Fruit fly (Drosophila melanogaster) whole organism, wandering third instar larva: ENCODE results near the gene CG10730.
A peak's percentile ranks its signal among the peaks of the same experiment; 100 is the strongest.

Source experiments
- Abd-B ChIP-seq: fragments of >200 bp; optimal IDR thresholded peaks from 2 replicates; lab custom pipeline; 2017; ENCODE audit warnings: missing biosample characterization, missing genetic modification characterization
- CG32264 ChIP-seq: fragments of 200-800 bp; sonication (Bioruptor generic); optimal IDR thresholded peaks from 2 replicates; lab custom pipeline; 2016; ENCODE audit warnings: missing biosample characterization, missing genetic modification characterization
- CG9705 ChIP-seq: fragments of 200-800 bp; sonication (Bioruptor generic); optimal IDR thresholded peaks from 2 replicates; lab custom pipeline; 2018; ENCODE audit warnings: missing biosample characterization, mild to moderate bottlenecking, missing genetic modification characterization
- CrebA ChIP-seq: fragments of 200-800 bp; sonication (Bioruptor generic); optimal IDR thresholded peaks from 2 replicates; lab custom pipeline; 2016; ENCODE audit warnings: missing biosample characterization, mild to moderate bottlenecking, missing genetic modification characterization, borderline replicate concordance
- Dfd ChIP-seq: fragments of >200 bp; optimal IDR thresholded peaks from 2 replicates; lab custom pipeline; 2017; ENCODE audit warnings: missing biosample characterization, missing genetic modification characterization
- Dif ChIP-seq: fragments of 200-275, 200-300 bp; sonication (Bioruptor generic); optimal IDR thresholded peaks from 2 replicates; lab custom pipeline; 2018; ENCODE audit warnings: missing biosample characterization, missing genetic modification characterization; ENCODE audit not compliant: partially characterized antibody
- GATAd ChIP-seq: sonication (Bioruptor generic); optimal IDR thresholded peaks from 2 replicates; lab custom pipeline; 2016; ENCODE audit warnings: missing biosample characterization, missing genetic modification characterization
- HLH106 ChIP-seq: fragments of 200-800 bp; optimal IDR thresholded peaks from 3 replicates; lab custom pipeline; 2019; ENCODE audit warnings: missing biosample characterization, mild to moderate bottlenecking, missing genetic modification characterization, moderate library complexity
- Hnf4 ChIP-seq: fragments of 200-800 bp; sonication (Bioruptor generic); optimal IDR thresholded peaks from 2 replicates; lab custom pipeline; 2016; ENCODE audit warnings: missing biosample characterization, mild to moderate bottlenecking, missing genetic modification characterization
- Hr83 ChIP-seq: fragments of 200-300 bp; sonication (Bioruptor generic); optimal IDR thresholded peaks from 2 replicates; lab custom pipeline; 2016; ENCODE audit warnings: missing biosample characterization, mild to moderate bottlenecking, missing genetic modification characterization, moderate library complexity; ENCODE audit not compliant: poor library complexity, severe bottlenecking
- Jra ChIP-seq: sonication (Bioruptor generic); optimal IDR thresholded peaks from 2 replicates; lab custom pipeline; 2016; ENCODE audit warnings: missing biosample characterization, missing genetic modification characterization
- Mio ChIP-seq: sonication (Bioruptor generic); optimal IDR thresholded peaks from 2 replicates; lab custom pipeline; 2016; ENCODE audit warnings: missing biosample characterization, missing genetic modification characterization
- Myc ChIP-seq: fragments of >200 bp; optimal IDR thresholded peaks from 2 replicates; lab custom pipeline; 2017
- Rel ChIP-seq, 2 experiments: fragments of 200-800 bp; sonication (Bioruptor generic) in 1 of 2; optimal IDR thresholded peaks; 2 replicates in 1 of 2; 3 replicates in 1 of 2; lab custom pipeline; 2016 to 2019; ENCODE audit warnings: mild to moderate bottlenecking in 2 of 2, missing biosample characterization in 2 of 2, missing genetic modification characterization in 2 of 2, moderate library complexity in 1 of 2
- Sp1 ChIP-seq: fragments of 200-800 bp; sonication (Bioruptor generic); optimal IDR thresholded peaks from 3 replicates; lab custom pipeline; 2019; ENCODE audit warnings: missing biosample characterization, mild to moderate bottlenecking, missing genetic modification characterization, moderate library complexity
- Vsx2 ChIP-seq: fragments of 200-300, 225-300 bp; sonication (Bioruptor generic); optimal IDR thresholded peaks from 2 replicates; lab custom pipeline; 2018; ENCODE audit warnings: missing biosample characterization, missing genetic modification characterization; ENCODE audit not compliant: partially characterized antibody
- br ChIP-seq: fragments of 200-800 bp; sonication (Bioruptor generic); optimal IDR thresholded peaks from 2 replicates; lab custom pipeline; 2016; ENCODE audit warnings: missing biosample characterization, missing genetic modification characterization
- dl ChIP-seq, 2 experiments: fragments of 175-275, 200-275 bp in 1 of 2; fragments of 200-275 bp in 1 of 2; sonication (Bioruptor generic); optimal IDR thresholded peaks; lab custom pipeline; 2018; ENCODE audit warnings: mild to moderate bottlenecking in 2 of 2, missing biosample characterization in 2 of 2, missing genetic modification characterization in 2 of 2, moderate library complexity in 2 of 2; ENCODE audit not compliant: partially characterized antibody in 2 of 2, insufficient read depth in 1 of 2
- ey ChIP-seq: fragments of 200-800 bp; sonication (Bioruptor generic); optimal IDR thresholded peaks from 2 replicates; lab custom pipeline; 2016; ENCODE audit warnings: missing biosample characterization, missing genetic modification characterization
- foxo ChIP-seq, 2 experiments: fragments of 200-800 bp; sonication (Bioruptor generic); optimal IDR thresholded peaks; 2 replicates in 1 of 2; 3 replicates in 1 of 2; lab custom pipeline; 2016 to 2017; ENCODE audit warnings: missing biosample characterization in 2 of 2, missing genetic modification characterization in 2 of 2
- fru ChIP-seq: fragments of 200-800 bp; sonication (Bioruptor generic); optimal IDR thresholded peaks from 3 replicates; lab custom pipeline; 2016; ENCODE audit warnings: missing biosample characterization, mild to moderate bottlenecking, missing genetic modification characterization
- jim ChIP-seq: fragments of 175-275, 200-325 bp; sonication (Bioruptor generic); optimal IDR thresholded peaks from 2 replicates; lab custom pipeline; 2016; ENCODE audit warnings: missing biosample characterization, mild to moderate bottlenecking, missing genetic modification characterization
- pan ChIP-seq: fragments of >200 bp; optimal IDR thresholded peaks from 2 replicates; lab custom pipeline; 2017
- rgr ChIP-seq: fragments of 200-800 bp; sonication (Bioruptor generic); optimal IDR thresholded peaks from 3 replicates; lab custom pipeline; 2016; ENCODE audit warnings: missing biosample characterization, mild to moderate bottlenecking, missing genetic modification characterization
- sage ChIP-seq: fragments of 200-800 bp; sonication (Bioruptor generic); optimal IDR thresholded peaks from 2 replicates; lab custom pipeline; 2016; ENCODE audit warnings: missing biosample characterization, mild to moderate bottlenecking, missing genetic modification characterization
- sv ChIP-seq: fragments of 200-800 bp; sonication (Bioruptor generic); optimal IDR thresholded peaks from 3 replicates; lab custom pipeline; 2016; ENCODE audit warnings: missing biosample characterization, missing genetic modification characterization
- tai ChIP-seq: sonication (Bioruptor generic); optimal IDR thresholded peaks from 2 replicates; lab custom pipeline; 2016; ENCODE audit warnings: missing biosample characterization, missing genetic modification characterization
- usp ChIP-seq: fragments of >200 bp; optimal IDR thresholded peaks from 2 replicates; lab custom pipeline; 2017; ENCODE audit warnings: missing biosample characterization, missing genetic modification characterization

CG10730 gene

dm6 chr2L:20117752-20118151 is 45.8 kb upstream of the CG10730 start:
- TF ChIP-seq Jra (GFP tag; lab: Kevin White, UChicago) = no peak
- no peak for TF ChIP-seq Sp1
- no peak for TF ChIP-seq rgr (GFP tag; lab: Kevin White, UChicago)
- no peak for TF ChIP-seq HLH106
- no peak for TF ChIP-seq Vsx2 (GFP tag; lab: Kevin White, UChicago)
- no peak for TF ChIP-seq pan (lab: Kevin White, UChicago)
- TF ChIP-seq foxo (GFP tag; optimal IDR thresholded peaks at IDR 0.05; lab: Kevin White, UChicago) = no peak
- no peak for TF ChIP-seq Abd-B (GFP tag; lab: Kevin White, UChicago)
- TF ChIP-seq CG32264 (GFP tag; lab: Kevin White, UChicago) = no peak
- TF ChIP-seq fru = no peak
- TF ChIP-seq Rel (GFP tag; optimal IDR thresholded peaks at IDR 0.05; lab: Kevin White, UChicago) = no peak
- TF ChIP-seq Rel (tag; optimal IDR thresholded peaks at IDR 0.05; lab: Kevin White, UChicago) = no peak
- TF ChIP-seq, all 38 proteins: peak for 0

DNA sequence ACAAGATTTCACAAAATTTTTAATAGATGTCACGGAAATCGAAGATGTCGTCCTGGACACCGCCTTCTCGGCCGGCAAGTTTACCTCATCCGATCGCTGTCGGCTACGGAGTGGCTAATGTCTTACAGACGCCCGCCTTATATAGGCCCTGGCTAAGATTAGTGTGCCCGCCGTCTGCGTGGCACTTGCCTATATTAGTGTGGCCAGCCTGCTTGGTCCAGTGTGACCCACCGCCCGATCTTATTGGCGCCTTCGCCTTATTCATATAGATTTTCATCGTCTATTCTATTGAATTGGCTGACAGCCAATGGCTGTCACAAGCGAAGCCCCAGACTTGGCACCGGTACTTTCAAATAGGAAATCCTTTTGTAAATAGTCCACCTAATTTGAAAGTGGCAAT is 43.9 kb upstream of the CG10730 start:
- TF ChIP-seq jim (GFP tag; lab: Kevin White, UChicago) = no peak
- TF ChIP-seq br (GFP tag; lab: Kevin White, UChicago) = no peak
- TF ChIP-seq Jra (GFP tag; lab: Kevin White, UChicago) = no peak
- TF ChIP-seq GATAd (GFP tag; lab: Kevin White, UChicago) = no peak
- no peak for TF ChIP-seq Myc
- no peak for TF ChIP-seq CG32264 (GFP tag; lab: Kevin White, UChicago)
- no peak for TF ChIP-seq CrebA (GFP tag; lab: Kevin White, UChicago)
- no peak for TF ChIP-seq CG9705 (GFP tag; lab: Kevin White, UChicago)
- no peak for TF ChIP-seq Hnf4 (GFP tag; lab: Kevin White, UChicago)
- TF ChIP-seq rgr (GFP tag; lab: Kevin White, UChicago) = no peak
- no peak for TF ChIP-seq Hr83 (GFP tag; lab: Kevin White, UChicago)
- no peak for TF ChIP-seq ey (GFP tag; lab: Kevin White, UChicago)
- TF ChIP-seq sage (GFP tag; lab: Kevin White, UChicago) = no peak
- TF ChIP-seq sv (GFP tag; lab: Kevin White, UChicago) = no peak
- TF ChIP-seq foxo (GFP tag; optimal IDR thresholded peaks at IDR 0.05; lab: Kevin White, UChicago) = no peak
- TF ChIP-seq Dfd (GFP tag; lab: Kevin White, UChicago) = no peak

DNA sequence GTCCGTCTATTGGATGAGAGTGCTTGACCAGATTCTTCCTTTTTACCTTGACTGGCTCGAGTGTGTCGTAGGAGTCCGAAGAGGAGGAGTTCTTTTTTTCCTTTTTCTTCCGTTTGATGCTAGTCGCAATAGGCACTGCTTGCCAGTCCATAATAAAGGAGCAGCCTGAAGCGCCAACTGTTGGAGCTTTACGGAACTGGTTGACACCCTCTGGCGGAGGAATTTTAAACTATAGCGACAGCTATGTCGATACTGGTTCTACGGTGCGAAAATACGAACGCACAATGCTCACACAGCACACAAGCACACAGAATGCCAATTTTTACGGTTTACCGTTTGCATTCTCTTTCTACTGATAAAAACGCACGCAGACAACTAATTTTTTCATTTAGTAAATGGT is 34.6 kb upstream of the CG10730 start:
- TF ChIP-seq CrebA (GFP tag; lab: Kevin White, UChicago) = no peak
- TF ChIP-seq Dfd (GFP tag; lab: Kevin White, UChicago) = no peak
- TF ChIP-seq Myc = peak; percentile 50
- no peak for TF ChIP-seq usp
- TF ChIP-seq HLH106 = peak; percentile 19
- peak in 1 of 2 experiments; percentile 26 for TF ChIP-seq foxo (GFP tag; optimal IDR thresholded peaks at IDR 0.05; lab: Kevin White, UChicago)

- TF ChIP-seq usp = no peak
- peak; percentile 7 for TF ChIP-seq Hnf4 (GFP tag; lab: Kevin White, UChicago)
Measured at dm6 chr2L:20104526-20104925, 32.5 kb upstream of the CG10730 start.

dm6 chr2L:20104050-20104449 is 32.1 kb upstream of the CG10730 start, which contains the start of gene CG13970:
TSS of gene CG13970 (minus strand) at chr2L:20104150.
- no peak for TF ChIP-seq Myc
- TF ChIP-seq dl (GFP tag; optimal IDR thresholded peaks at IDR 0.05; lab: Kevin White, UChicago; ENCODE audit: insufficient read depth in 1 of 2, partially characterized antibody in 2 of 2) = no peak
- no peak for TF ChIP-seq pan (lab: Kevin White, UChicago)
- no peak for TF ChIP-seq Hr83 (GFP tag; lab: Kevin White, UChicago)
- TF ChIP-seq ey (GFP tag; lab: Kevin White, UChicago) = no peak
- no peak for TF ChIP-seq Dif (GFP tag; lab: Kevin White, UChicago)
- no peak for TF ChIP-seq CG9705 (GFP tag; lab: Kevin White, UChicago)
- TF ChIP-seq tai (GFP tag; lab: Kevin White, UChicago) = no peak
- TF ChIP-seq CrebA (GFP tag; lab: Kevin White, UChicago) = no peak
- TF ChIP-seq GATAd (GFP tag; lab: Kevin White, UChicago) = no peak
- no peak for TF ChIP-seq Mio (GFP tag; lab: Kevin White, UChicago)
- no peak for TF ChIP-seq sv (GFP tag; lab: Kevin White, UChicago)
